Worm (Caenorhabditis elegans) whole organism, L1 larva: ENCODE measurements around the gene F26F2.3.

Experiments used
- ceh-82 ChIP-seq, 3 experiments: fragments of 150-350 bp in 1 of 3; sonication (generic microtip) in 2 of 3; optimal IDR thresholded peaks; 2 replicates each; lab custom pipeline; 2014 to 2017; ENCODE audit warnings: missing biosample characterization in 3 of 3, missing genetic modification characterization in 3 of 3
- egl-27 ChIP-seq, 2 experiments: fragments of 150-350 bp in 1 of 2; sonication (generic microtip); optimal IDR thresholded peaks; 3 replicates each; lab custom pipeline; 2017 to 2018; ENCODE audit warnings: missing biosample characterization in 2 of 2, missing genetic modification characterization in 2 of 2, missing genetic modification reagents in 2 of 2
- isw-1 ChIP-seq: fragments of 200-800 bp; sonication (Bioruptor generic); IDR thresholded peaks from 2 replicates; pipeline ENCODE4 v1.3.6; 2022; ENCODE audit warnings: missing genetic modification characterization, missing compliant biosample characterization
- lin-13 ChIP-seq: fragments of 150-350 bp; optimal IDR thresholded peaks from 2 replicates; lab custom pipeline; 2014; ENCODE audit warnings: missing biosample characterization, missing genetic modification reagents, missing genetic modification characterization
- lin-14 ChIP-seq: fragments of 200-800 bp; sonication (Bioruptor generic); optimal IDR thresholded peaks from 2 replicates; lab custom pipeline; 2018; ENCODE audit warnings: mild to moderate bottlenecking, missing genetic modification characterization, moderate library complexity, missing compliant biosample characterization
- mef-2 ChIP-seq: fragments of 150-350 bp; optimal IDR thresholded peaks from 2 replicates; lab custom pipeline; 2014; ENCODE audit warnings: missing biosample characterization, missing genetic modification characterization
- nhr-28 ChIP-seq: fragments of 150-350 bp; optimal IDR thresholded peaks from 2 replicates; lab custom pipeline; 2014; ENCODE audit warnings: missing biosample characterization, missing genetic modification characterization
- nhr-77 ChIP-seq: fragments of 150-350 bp; optimal IDR thresholded peaks from 2 replicates; lab custom pipeline; 2014; ENCODE audit warnings: missing biosample characterization, missing genetic modification characterization

DNA sequence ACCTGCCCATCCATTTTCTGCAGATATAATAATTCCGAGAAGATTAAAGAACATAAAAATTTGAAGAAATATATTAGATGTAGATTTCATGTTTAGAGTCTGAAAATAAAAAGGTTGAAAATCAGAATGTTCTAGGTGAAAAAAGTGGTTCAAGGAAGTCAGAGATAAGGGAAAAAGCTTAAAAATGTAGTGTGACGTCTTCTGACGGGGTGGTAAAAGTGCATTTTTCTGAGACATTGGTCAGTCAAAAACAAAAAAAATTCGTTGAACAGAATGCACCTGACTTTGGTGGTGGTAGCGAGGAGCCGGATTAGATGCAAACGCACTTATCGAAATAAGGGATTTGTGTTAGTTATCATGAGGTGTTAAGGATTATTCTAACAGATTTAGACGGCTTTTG is 40.3 kb upstream of the F26F2.3 start, which contains the start of gene F46B3.23:
- TF ChIP-seq lin-14 (GFP tag; lab: Kevin White, UChicago): no peak
- TF ChIP-seq egl-27 (tag; optimal IDR thresholded peaks at IDR 0.05; lab: Kevin White, UChicago): no peak
- no peak for TF ChIP-seq ceh-82 (tag; optimal IDR thresholded peaks at IDR 0.05; lab: Kevin White, UChicago)
- TF ChIP-seq lin-13: no peak
- TF ChIP-seq mef-2 (tag; lab: Kevin White, UChicago): no peak
- TF ChIP-seq nhr-77: no peak
- no peak for TF ChIP-seq nhr-28 (tag; lab: Kevin White, UChicago)
- no peak for TF ChIP-seq isw-1 (GFP tag; lab: Robert Waterston, UW)
